Fruit fly (Drosophila melanogaster) whole organism, embryonic: Measurements from ENCODE around the gene Spn27A.
A peak's percentile ranks its signal among the peaks of the same experiment; 100 is the strongest.

Experiments used
- Adf1 ChIP-seq: fragments of 200-800 bp; sonication (Bioruptor generic); IDR thresholded peaks from 2 replicates; pipeline ENCODE4 v1.3.6; 2022; ENCODE audit warnings: missing biosample characterization, missing genetic modification characterization
- Atf6 ChIP-seq: fragments of 200-800 bp; sonication (Bioruptor generic); IDR thresholded peaks from 2 replicates; pipeline ENCODE4 v1.3.6; 2022; ENCODE audit warnings: missing biosample characterization, missing genetic modification characterization
- CG1024 ChIP-seq: fragments of 200-800 bp; sonication (Bioruptor generic); IDR thresholded peaks from 2 replicates; pipeline ENCODE4 v1.3.6; 2022; ENCODE audit warnings: missing biosample characterization, missing genetic modification characterization
- CG10366 ChIP-seq: fragments of 200-800 bp; sonication (Bioruptor generic); IDR thresholded peaks from 2 replicates; pipeline ENCODE4 v1.3.6; 2022; ENCODE audit warnings: missing biosample characterization, missing genetic modification characterization
- CG10431 ChIP-seq: fragments of 200-800 bp; sonication (Bioruptor generic); optimal IDR thresholded peaks from 3 replicates; lab custom pipeline; 2018; ENCODE audit warnings: missing biosample characterization, mild to moderate bottlenecking, missing genetic modification characterization
- CG11695 ChIP-seq: fragments of 200-800 bp; sonication (Bioruptor generic); IDR thresholded peaks from 3 replicates; pipeline ENCODE4 v1.3.6; 2022; ENCODE audit warnings: missing biosample characterization, missing genetic modification characterization
- CG12104 ChIP-seq: fragments of 200-800 bp; sonication (Bioruptor generic); optimal IDR thresholded peaks from 3 replicates; lab custom pipeline; 2016; ENCODE audit warnings: missing biosample characterization, missing genetic modification characterization
- CG12299 ChIP-seq: fragments of 200-800 bp; sonication (Bioruptor generic); optimal IDR thresholded peaks from 2 replicates; lab custom pipeline; 2018; ENCODE audit warnings: missing biosample characterization, mild to moderate bottlenecking, missing genetic modification characterization
- CG12659 ChIP-seq: fragments of 200-800 bp; sonication (Bioruptor generic); optimal IDR thresholded peaks from 3 replicates; lab custom pipeline; 2017; ENCODE audit warnings: mild to moderate bottlenecking, missing biosample characterization, missing genetic modification reagents, missing genetic modification characterization
- CG13296 ChIP-seq: fragments of 200-800 bp; sonication (Bioruptor generic); optimal IDR thresholded peaks from 3 replicates; lab custom pipeline; 2018; ENCODE audit warnings: missing biosample characterization, mild to moderate bottlenecking, missing genetic modification characterization
- CG14710 ChIP-seq: fragments of 200-800 bp; sonication (Bioruptor generic); optimal IDR thresholded peaks from 3 replicates; lab custom pipeline; 2019; ENCODE audit warnings: missing biosample characterization, mild to moderate bottlenecking, missing genetic modification characterization, moderate library complexity
- CG15479 ChIP-seq: fragments of 200-800 bp; sonication (Bioruptor generic); optimal IDR thresholded peaks from 3 replicates; lab custom pipeline; 2019; ENCODE audit warnings: missing biosample characterization, mild to moderate bottlenecking, missing genetic modification characterization, moderate library complexity
- CG17186 ChIP-seq: fragments of 200-800 bp; sonication (Bioruptor generic); optimal IDR thresholded peaks from 3 replicates; lab custom pipeline; 2017; ENCODE audit warnings: missing biosample characterization, missing genetic modification reagents, missing genetic modification characterization
- CG18262 ChIP-seq: fragments of 200-800 bp; optimal IDR thresholded peaks from 3 replicates; lab custom pipeline; 2019; ENCODE audit warnings: missing biosample characterization, mild to moderate bottlenecking, missing genetic modification characterization, moderate library complexity
- CG2116 ChIP-seq: fragments of 200-800 bp; sonication (Bioruptor generic); optimal IDR thresholded peaks from 3 replicates; lab custom pipeline; 2018; ENCODE audit warnings: missing biosample characterization, mild to moderate bottlenecking, missing genetic modification characterization
- CG2202 ChIP-seq: fragments of 200-800 bp; sonication (Bioruptor generic); optimal IDR thresholded peaks from 2 replicates; lab custom pipeline; 2018; ENCODE audit warnings: missing biosample characterization, mild to moderate bottlenecking, missing genetic modification characterization
- CG2712 ChIP-seq: fragments of 200-800 bp; optimal IDR thresholded peaks from 3 replicates; lab custom pipeline; 2019; ENCODE audit warnings: missing biosample characterization, mild to moderate bottlenecking, missing genetic modification characterization, moderate library complexity
- CG4730 ChIP-seq: fragments of 200-800 bp; sonication (Bioruptor generic); IDR thresholded peaks from 2 replicates; pipeline ENCODE4 v1.3.6; 2022; ENCODE audit warnings: missing biosample characterization, missing genetic modification characterization
- CG6654 ChIP-seq: fragments of 200-800 bp; sonication (Bioruptor generic); optimal IDR thresholded peaks from 2 replicates; lab custom pipeline; 2017; ENCODE audit warnings: missing biosample characterization, mild to moderate bottlenecking, missing genetic modification characterization
- CG7357 ChIP-seq: fragments of 200-800 bp; sonication (Bioruptor generic); IDR thresholded peaks from 3 replicates; pipeline ENCODE4 v1.3.6; 2022; ENCODE audit warnings: missing biosample characterization, missing genetic modification characterization
- CG8290 ChIP-seq, 3 experiments: fragments of 200-800 bp; sonication (Bioruptor generic); optimal IDR thresholded peaks; 2 replicates each; lab custom pipeline; 2016 to 2019; ENCODE audit warnings: missing biosample characterization in 3 of 3, missing genetic modification characterization in 3 of 3, mild to moderate bottlenecking in 2 of 3, moderate library complexity in 1 of 3
- CG9797 ChIP-seq: fragments of 200-800 bp; sonication (Bioruptor generic); optimal IDR thresholded peaks from 3 replicates; lab custom pipeline; 2018; ENCODE audit warnings: missing biosample characterization, mild to moderate bottlenecking, missing genetic modification characterization
- CoRest ChIP-seq: fragments of 200-800 bp; sonication (Bioruptor generic); optimal IDR thresholded peaks from 3 replicates; lab custom pipeline; 2018; ENCODE audit warnings: missing biosample characterization, mild to moderate bottlenecking, missing genetic modification characterization, moderate library complexity
- Dek ChIP-seq: fragments of 200-800 bp; sonication (Bioruptor generic); optimal IDR thresholded peaks from 3 replicates; lab custom pipeline; 2019; ENCODE audit warnings: missing biosample characterization, mild to moderate bottlenecking, missing genetic modification characterization, moderate library complexity
- Fer1 ChIP-seq: fragments of 200-800 bp; sonication (Bioruptor generic); optimal IDR thresholded peaks from 2 replicates; lab custom pipeline; 2017; ENCODE audit warnings: missing biosample characterization, mild to moderate bottlenecking, missing genetic modification characterization
- Hmr ChIP-seq: fragments of 200-800 bp; sonication (Bioruptor generic); optimal IDR thresholded peaks from 3 replicates; lab custom pipeline; 2017; ENCODE audit warnings: mild to moderate bottlenecking, missing biosample characterization, missing genetic modification reagents, missing genetic modification characterization
- Hr3 ChIP-seq: fragments of 200-800 bp; sonication (Bioruptor generic); optimal IDR thresholded peaks from 3 replicates; lab custom pipeline; 2016; ENCODE audit warnings: missing biosample characterization, missing genetic modification characterization
- Kr ChIP-seq: fragments of 200-800 bp; sonication (Bioruptor generic); optimal IDR thresholded peaks from 2 replicates; lab custom pipeline; 2017; ENCODE audit warnings: missing biosample characterization, mild to moderate bottlenecking, missing genetic modification characterization
- Nf-YA ChIP-seq: fragments of 200-800 bp; sonication (Bioruptor generic); IDR thresholded peaks from 2 replicates; pipeline ENCODE4 v1.3.6; 2022; ENCODE audit warnings: missing biosample characterization, missing genetic modification characterization
- Opbp ChIP-seq: fragments of 200-800 bp; sonication (Bioruptor generic); IDR thresholded peaks from 3 replicates; pipeline ENCODE4 v1.3.6; 2022; ENCODE audit warnings: missing biosample characterization, missing genetic modification characterization; ENCODE audit not compliant: partially characterized antibody
- PHDP ChIP-seq: fragments of 200-800 bp; sonication (Bioruptor generic); optimal IDR thresholded peaks from 3 replicates; lab custom pipeline; 2018; ENCODE audit warnings: missing biosample characterization, mild to moderate bottlenecking, missing genetic modification characterization, moderate library complexity
- Scr ChIP-seq: fragments of 200-800 bp; sonication (Bioruptor generic); IDR thresholded peaks from 2 replicates; pipeline ENCODE4 v1.3.6; 2022; ENCODE audit warnings: missing biosample characterization, missing genetic modification characterization; ENCODE audit not compliant: partially characterized antibody
- Sry-β ChIP-seq: fragments of 200-800 bp; sonication (Bioruptor generic); optimal IDR thresholded peaks from 2 replicates; lab custom pipeline; 2018; ENCODE audit warnings: missing biosample characterization, mild to moderate bottlenecking, missing genetic modification characterization, moderate library complexity
- Xbp1 ChIP-seq: fragments of 200-800 bp; sonication (Bioruptor generic); optimal IDR thresholded peaks from 3 replicates; lab custom pipeline; 2016; ENCODE audit warnings: missing biosample characterization, mild to moderate bottlenecking, missing genetic modification characterization
- amos ChIP-seq: fragments of 200-800 bp; sonication (Bioruptor generic); IDR thresholded peaks from 2 replicates; pipeline ENCODE4 v1.3.6; 2022; ENCODE audit warnings: missing biosample characterization, missing genetic modification characterization; ENCODE audit not compliant: partially characterized antibody
- bbx ChIP-seq: fragments of 200-800 bp; sonication (Bioruptor generic); IDR thresholded peaks from 2 replicates; pipeline ENCODE4 v1.3.6; 2022; ENCODE audit warnings: missing biosample characterization, missing genetic modification characterization; ENCODE audit not compliant: partially characterized antibody
- en ChIP-seq: fragments of 200-800 bp; sonication (Bioruptor generic); optimal IDR thresholded peaks from 2 replicates; lab custom pipeline; 2016; ENCODE audit warnings: missing biosample characterization, missing genetic modification characterization
- fd3F ChIP-seq: fragments of 200-800 bp; sonication (Bioruptor generic); optimal IDR thresholded peaks from 2 replicates; lab custom pipeline; 2018; ENCODE audit warnings: missing biosample characterization, mild to moderate bottlenecking, missing genetic modification characterization, moderate library complexity
- insv ChIP-seq, 2 experiments: fragments of 200-800 bp; sonication (Bioruptor generic); optimal IDR thresholded peaks; 3 replicates each; lab custom pipeline; 2016 to 2018; ENCODE audit warnings: missing biosample characterization in 2 of 2, missing genetic modification characterization in 2 of 2
- kni ChIP-seq: fragments of 200-800 bp; sonication (Bioruptor generic); optimal IDR thresholded peaks from 3 replicates; lab custom pipeline; 2017; ENCODE audit warnings: mild to moderate bottlenecking, missing biosample characterization, missing genetic modification reagents, missing genetic modification characterization
- pzg ChIP-seq: fragments of 200-800 bp; sonication (Bioruptor generic); optimal IDR thresholded peaks from 3 replicates; lab custom pipeline; 2018; ENCODE audit warnings: missing biosample characterization, mild to moderate bottlenecking, missing genetic modification characterization, moderate library complexity
- sisA ChIP-seq: fragments of 200-800 bp; sonication (Bioruptor generic); IDR thresholded peaks from 2 replicates; pipeline ENCODE4 v1.3.6; 2022; ENCODE audit warnings: missing biosample characterization, missing genetic modification characterization
- stwl ChIP-seq: fragments of 200-800 bp; sonication (Bioruptor generic); optimal IDR thresholded peaks from 3 replicates; lab custom pipeline; 2018; ENCODE audit warnings: missing biosample characterization, mild to moderate bottlenecking, missing genetic modification characterization, moderate library complexity
- tap ChIP-seq: fragments of 200-800 bp; optimal IDR thresholded peaks from 3 replicates; lab custom pipeline; 2019; ENCODE audit warnings: missing biosample characterization, mild to moderate bottlenecking, missing genetic modification characterization, moderate library complexity
- unc-4 ChIP-seq: fragments of 200-800 bp; sonication (Bioruptor generic); IDR thresholded peaks from 2 replicates; pipeline ENCODE4 v1.3.6; 2022; ENCODE audit warnings: missing biosample characterization, missing genetic modification characterization; ENCODE audit not compliant: partially characterized antibody
- unpg ChIP-seq: fragments of 200-800 bp; sonication (Bioruptor generic); optimal IDR thresholded peaks from 3 replicates; lab custom pipeline; 2018; ENCODE audit warnings: missing biosample characterization, mild to moderate bottlenecking, missing genetic modification characterization, moderate library complexity
- z ChIP-seq: fragments of 200-800 bp; sonication (Bioruptor generic); IDR thresholded peaks from 3 replicates; pipeline ENCODE4 v1.3.6; 2022; ENCODE audit warnings: missing biosample characterization, missing genetic modification characterization
- zen2 ChIP-seq: fragments of 200-800 bp; sonication (Bioruptor generic); IDR thresholded peaks from 3 replicates; pipeline ENCODE4 v1.3.6; 2022; ENCODE audit warnings: missing biosample characterization, missing genetic modification characterization; ENCODE audit not compliant: partially characterized antibody

Gene Spn27A

dm6 chr2L:6667719-6668325 is 5.3 kb downstream of the Spn27A start, which contains the start of gene Galt (continued):
- peak; percentile 28 for TF ChIP-seq Xbp1 (GFP tag; lab: Kevin White, UChicago)
- peak; percentile 56 for TF ChIP-seq CG12299 (tag; lab: Kevin White, UChicago)
- peak; percentile 69 for TF ChIP-seq CG2712 (tag; lab: Kevin White, UChicago)
- no peak for TF ChIP-seq CG6654 (GFP tag; lab: Kevin White, UChicago)
- TF ChIP-seq CG12104 (GFP tag; lab: Kevin White, UChicago) = no peak
- TF ChIP-seq Nf-YA (GFP tag; lab: Robert Waterston, UW) = no peak
- TF ChIP-seq unpg (GFP tag; lab: Kevin White, UChicago) = peak; percentile 39
- no peak for TF ChIP-seq Kr
- no peak for TF ChIP-seq CG7357
- peak; percentile 68 for TF ChIP-seq Fer1 (GFP tag; lab: Kevin White, UChicago)
- no peak for TF ChIP-seq CG4730
- TF ChIP-seq Opbp (GFP tag; lab: Robert Waterston, UW) = peak; percentile 62; the same call in 2 of the 3 replicates
- peak; percentile 38 for TF ChIP-seq CG10431 (GFP tag; lab: Kevin White, UChicago)
- TF ChIP-seq CG14710 (tag; lab: Kevin White, UChicago) = peak; percentile 68
- TF ChIP-seq zen2 = peak; percentile 54; the same call in 2 of the 3 replicates
- peak; percentile 59 for TF ChIP-seq CG15479 (GFP tag; lab: Kevin White, UChicago)
- TF ChIP-seq Dek = peak; percentile 4
- TF ChIP-seq CG18262 (tag; lab: Kevin White, UChicago) = peak; percentile 56
- no peak for TF ChIP-seq en (GFP tag; lab: Kevin White, UChicago)
- 0 out of 3 replicates have a peak, but pooled peaks have one; percentile 31 for TF ChIP-seq CG11695 (GFP tag; lab: Robert Waterston, UW)
- peak; percentile 66 for TF ChIP-seq Hmr (GFP tag; lab: Kevin White, UChicago)
- TF ChIP-seq Hr3 = peak; percentile 5
- TF ChIP-seq sisA (GFP tag; lab: Robert Waterston, UW) = no peak
- TF ChIP-seq insv (GFP tag; optimal IDR thresholded peaks at IDR 0.05; lab: Kevin White, UChicago) = peak in 1 of 2 experiments; percentile 57
- TF ChIP-seq CG17186 (GFP tag; lab: Kevin White, UChicago) = peak; percentile 16
- peak; percentile 48 for TF ChIP-seq CoRest (tag; lab: Kevin White, UChicago)
- peak; percentile 10; the same call in 1 of the 2 replicates for TF ChIP-seq amos (GFP tag; lab: Robert Waterston, UW)
- peak; percentile 26 for TF ChIP-seq tap
- TF ChIP-seq Atf6 (GFP tag; lab: Robert Waterston, UW) = no peak
- TF ChIP-seq Adf1 = peak; percentile 41; the same call in 1 of the 2 replicates
- TF ChIP-seq CG1024 (GFP tag; lab: Robert Waterston, UW) = no peak
- TF ChIP-seq CG8290 (GFP tag; optimal IDR thresholded peaks at IDR 0.05; lab: Kevin White, UChicago) = no peak
- TF ChIP-seq CG8290 (tag; optimal IDR thresholded peaks at IDR 0.05; lab: Kevin White, UChicago) = peak in 1 of 2 experiments; percentile 33
- peak; percentile 53 for TF ChIP-seq stwl
- TF ChIP-seq Scr (GFP tag; lab: Robert Waterston, UW) = peak; percentile 77
- no peak for TF ChIP-seq CG10366 (GFP tag; lab: Robert Waterston, UW)
- TF ChIP-seq fd3F (GFP tag; lab: Kevin White, UChicago) = peak; percentile 11
- peak; percentile 66 for TF ChIP-seq CG13296 (GFP tag; lab: Kevin White, UChicago)
- TF ChIP-seq bbx = peak; percentile 47; the same call in 1 of the 2 replicates
- TF ChIP-seq PHDP = peak; percentile 64
- TF ChIP-seq Sry-β (GFP tag; lab: Kevin White, UChicago) = peak; percentile 76
- TF ChIP-seq kni = peak; percentile 57
- peak; percentile 46 for TF ChIP-seq CG12659 (GFP tag; lab: Kevin White, UChicago)
- TF ChIP-seq CG2116 = peak; percentile 33
- peak; percentile 95 for TF ChIP-seq z
- TF ChIP-seq CG9797 (GFP tag; lab: Kevin White, UChicago) = peak; percentile 34
- peak; percentile 33 for TF ChIP-seq pzg (GFP tag; lab: Kevin White, UChicago)
- peak; percentile 10 for TF ChIP-seq CG2202
- peak; percentile 63 for TF ChIP-seq unc-4
